Worm (Caenorhabditis elegans): ENCODE data around the gene Y22D7AR.3.

The Y22D7AR.3 gene

ce11 chrIII:1680996-1681395 lies 15.3 kb upstream of the Y22D7AR.3 start (continued):
- peak; percentile 83 for TF ChIP-seq nhr-19 (GFP tag; conservative IDR thresholded peaks at IDR 0.05)
- no peak for TF ChIP-seq fkh-10 (GFP tag; optimal IDR thresholded peaks at IDR 0.05)
- peak; percentile 90 for TF ChIP-seq elt-2 (tag; optimal IDR thresholded peaks at IDR 0.05)
- TF ChIP-seq ceh-82 (tag; optimal IDR thresholded peaks at IDR 0.05): peak; percentile 11 to 51 (median 14)
- no peak for TF ChIP-seq ceh-63 (GFP tag; optimal IDR thresholded peaks at IDR 0.05)
- peak; percentile 90 for TF ChIP-seq rnt-1 (tag; optimal IDR thresholded peaks at IDR 0.05)
- no peak for TF ChIP-seq ceh-88 (GFP tag; IDR thresholded peaks at IDR 0.05)
- TF ChIP-seq lsy-2 (tag; optimal IDR thresholded peaks at IDR 0.05): peak; percentile 74 to 80
- TF ChIP-seq efl-1 (optimal IDR thresholded peaks at IDR 0.05): peak; percentile 79 to 80
- peak; percentile 30 to 95 for TF ChIP-seq efl-1 (GFP tag; optimal IDR thresholded peaks at IDR 0.05 in 1 of 2)
- peak; percentile 53 for TF ChIP-seq egl-13 (tag; optimal IDR thresholded peaks at IDR 0.05)
- peak; percentile 99 for TF ChIP-seq nhr-85 (tag)
- TF ChIP-seq grh-1 (GFP tag; IDR thresholded peaks at IDR 0.05): peak; percentile 98
- peak; percentile 85 for TF ChIP-seq snu-23 (GFP tag; optimal IDR thresholded peaks at IDR 0.05)
- peak; percentile 85 for TF ChIP-seq tbx-2 (tag; optimal IDR thresholded peaks at IDR 0.05)
- no peak for TF ChIP-seq C04F5.9 (tag; optimal IDR thresholded peaks at IDR 0.05)
- no peak for TF ChIP-seq sup-37 (GFP tag; optimal IDR thresholded peaks at IDR 0.05)
- TF ChIP-seq nhr-47 (tag; optimal IDR thresholded peaks at IDR 0.05): peak; percentile 78
- no peak for TF ChIP-seq ama-1 (optimal IDR thresholded peaks at IDR 0.05)

ce11 chrIII:1680393-1680792 lies 14.7 kb upstream of the Y22D7AR.3 start:
- TF ChIP-seq mef-2 (tag; optimal IDR thresholded peaks at IDR 0.05) (no peak), nhr-77 (tag; optimal IDR thresholded peaks at IDR 0.05) (no peak), swsn-7 (tag; optimal IDR thresholded peaks at IDR 0.05) (no peak), nhr-84 (tag; optimal IDR thresholded peaks at IDR 0.05) (no peak), fkh-4 (tag; optimal IDR thresholded peaks at IDR 0.05; ENCODE audit: borderline replicate concordance) (no peak), ceh-82 (tag; optimal IDR thresholded peaks at IDR 0.05) (no peak), aly-2 (tag; optimal IDR thresholded peaks at IDR 0.05) (no peak), elt-2 (tag; optimal IDR thresholded peaks at IDR 0.05) (no peak), unc-98 (GFP tag; IDR thresholded peaks at IDR 0.05) (no peak), xbp-1 (tag; optimal IDR thresholded peaks at IDR 0.05) (no peak), lin-13 (GFP tag; optimal IDR thresholded peaks at IDR 0.05) (no peak)

ce11 chrIII:1678671-1679070 lies 13.0 kb upstream of the Y22D7AR.3 start:
- TF ChIP-seq lin-14 (GFP tag; optimal IDR thresholded peaks at IDR 0.05) (peak; percentile 59), nhr-71 (tag; optimal IDR thresholded peaks at IDR 0.05) (peak; percentile 49), snu-23 (GFP tag; optimal IDR thresholded peaks at IDR 0.05) (peak; percentile 14), rnt-1 (tag; optimal IDR thresholded peaks at IDR 0.05) (peak; percentile 67), mep-1 (tag; optimal IDR thresholded peaks at IDR 0.05) (no peak)

ce11 chrIII:1676588-1676987 lies 10.9 kb upstream of the Y22D7AR.3 start, which contains the start of gene Y22D7AR.6:
Y22D7AR.6 (minus strand) TSS chrIII:1676721.
- TF ChIP-seq lin-15B (tag; optimal IDR thresholded peaks at IDR 0.05): no peak
- TF ChIP-seq pag-3 (tag; optimal IDR thresholded peaks at IDR 0.05; ENCODE audit: borderline replicate concordance, insufficient read depth): no peak
- no peak for TF ChIP-seq isw-1 (GFP tag; IDR thresholded peaks at IDR 0.05)
- TF ChIP-seq lir-3 (tag; optimal IDR thresholded peaks at IDR 0.05; ENCODE audit: poor library complexity): no peak
- no peak for TF ChIP-seq nhr-19 (GFP tag; conservative IDR thresholded peaks at IDR 0.05)
- no peak for TF ChIP-seq alr-1 (tag; optimal IDR thresholded peaks at IDR 0.05; ENCODE audit: borderline replicate concordance)
- TF ChIP-seq nhr-237 (tag; optimal IDR thresholded peaks at IDR 0.05): no peak
- TF ChIP-seq unc-98 (GFP tag; IDR thresholded peaks at IDR 0.05): no peak
- no peak for TF ChIP-seq nhr-28 (tag; optimal IDR thresholded peaks at IDR 0.05)
- TF ChIP-seq pax-3 (tag; optimal IDR thresholded peaks at IDR 0.05): no peak
- no peak for TF ChIP-seq lin-39 (tag; optimal IDR thresholded peaks at IDR 0.05)
- TF ChIP-seq aly-2 (tag; optimal IDR thresholded peaks at IDR 0.05): no peak
